Worm (Caenorhabditis elegans): Measurements from ENCODE around the gene T21B6.3.

- TF ChIP-seq klf-2 (GFP tag; conservative IDR thresholded peaks at IDR 0.05) (peak; percentile 87), cog-1 (tag; optimal IDR thresholded peaks at IDR 0.05) (peak; percentile 79), ref-1 (GFP tag; conservative IDR thresholded peaks at IDR 0.05) (peak; percentile 75), T22C8.4 (GFP tag; IDR thresholded peaks at IDR 0.05) (peak; percentile 90), flt-1 (GFP tag; IDR thresholded peaks at IDR 0.05) (peak; percentile 95)
Measured at ce11 chrX:10963453-10964046, 14.8 kb upstream of the T21B6.3 start, which contains the start of gene nas-10.

Measured in whole organism, midembryonic.